Fruit fly (Drosophila melanogaster): ENCODE data around the gene CG42394.

CG42394 gene

dm6 chr3R:10875515-10876434 lies 26.1 kb downstream of the CG42394 start, which contains the start of gene Sodh2 (continued):
- TF ChIP-seq CG7372 (GFP tag; IDR thresholded peaks at IDR 0.05) (peak; percentile 46; the same call in 1 of the 2 replicates), fd3F (GFP tag; optimal IDR thresholded peaks at IDR 0.05) (peak; percentile 48), Atf-2 (GFP tag; optimal IDR thresholded peaks at IDR 0.05) (peak; percentile 11), CG1792 (GFP tag; optimal IDR thresholded peaks at IDR 0.05) (peak; percentile 68), tup (GFP tag; optimal IDR thresholded peaks at IDR 0.05) (peak; percentile 27), CG2199 (GFP tag; IDR thresholded peaks at IDR 0.05) (no peak), C15 (GFP tag; IDR thresholded peaks at IDR 0.05) (no peak), slbo (GFP tag; IDR thresholded peaks at IDR 0.05) (peak; percentile 84), CG6175 (GFP tag; IDR thresholded peaks at IDR 0.05) (peak; percentile 65; the same call in 1 of the 3 replicates), unpg (GFP tag; optimal IDR thresholded peaks at IDR 0.05) (peak; percentile 75), MESR4 (GFP tag; optimal IDR thresholded peaks at IDR 0.05) (no peak), CG12659 (GFP tag; optimal IDR thresholded peaks at IDR 0.05) (peak; percentile 85), ap (GFP tag; IDR thresholded peaks at IDR 0.05) (peak; percentile 32; the same call in 1 of the 2 replicates), Dip2 (GFP tag; IDR thresholded peaks at IDR 0.05) (no peak), row (GFP tag; IDR thresholded peaks at IDR 0.05) (peak; percentile 80), corto (GFP tag; optimal IDR thresholded peaks at IDR 0.05) (peak; percentile 50), Hsf (GFP tag; optimal IDR thresholded peaks at IDR 0.05) (peak; percentile 67), CG8388 (GFP tag; optimal IDR thresholded peaks at IDR 0.05) (peak; percentile 51), CG6765 (GFP tag; optimal IDR thresholded peaks at IDR 0.05) (peak; percentile 86), Mes4 (GFP tag; optimal IDR thresholded peaks at IDR 0.05) (peak; percentile 17), sr (GFP tag; IDR thresholded peaks at IDR 0.05) (peak; percentile 90), ttk (GFP tag; IDR thresholded peaks at IDR 0.05) (no peak), Bgb (GFP tag; IDR thresholded peaks at IDR 0.05; ENCODE audit: partially characterized antibody) (no peak), Eip74EF (GFP tag; optimal IDR thresholded peaks at IDR 0.05) (peak in 1 of 2 experiments; percentile 81), oc (tag; optimal IDR thresholded peaks at IDR 0.05) (peak; percentile 42), CrebB (tag; optimal IDR thresholded peaks at IDR 0.05) (peak; percentile 78), grn (GFP tag; optimal IDR thresholded peaks at IDR 0.05) (peak; percentile 30), CG5180 (GFP tag; optimal IDR thresholded peaks at IDR 0.05) (peak; percentile 68), BEAF-32 (GFP tag; optimal IDR thresholded peaks at IDR 0.05) (no peak), Optix (GFP tag; IDR thresholded peaks at IDR 0.05) (peak; percentile 47; the same call in 1 of the 3 replicates), CG33557 (GFP tag; optimal IDR thresholded peaks at IDR 0.05) (peak; percentile 35), CG2712 (tag; optimal IDR thresholded peaks at IDR 0.05) (peak; percentile 85), unc-4 (GFP tag; IDR thresholded peaks at IDR 0.05; ENCODE audit: partially characterized antibody) (0 out of 2 replicates have a peak, but pooled peaks have one; percentile 15), CG8281 (tag; optimal IDR thresholded peaks at IDR 0.05) (peak; percentile 27), Stat92E (GFP tag; optimal IDR thresholded peaks at IDR 0.05) (no peak), slp2 (GFP tag; optimal IDR thresholded peaks at IDR 0.05) (peak; percentile 27), CG15011 (GFP tag; optimal IDR thresholded peaks at IDR 0.05) (peak; percentile 39), CG30403 (GFP tag; optimal IDR thresholded peaks at IDR 0.05) (peak; percentile 61), CG15514 (GFP tag; optimal IDR thresholded peaks at IDR 0.05) (peak; percentile 85), ato (GFP tag; IDR thresholded peaks at IDR 0.05; ENCODE audit: partially characterized antibody) (no peak), Max (GFP tag; optimal IDR thresholded peaks at IDR 0.05) (peak; percentile 42), CG10431 (GFP tag; optimal IDR thresholded peaks at IDR 0.05) (peak; percentile 42), D19B (GFP tag; optimal IDR thresholded peaks at IDR 0.05) (peak; percentile 59), dm (GFP tag; optimal IDR thresholded peaks at IDR 0.05) (no peak), caup (GFP tag; optimal IDR thresholded peaks at IDR 0.05; ENCODE audit: severe bottlenecking) (peak; percentile 91), CG17328 (GFP tag; IDR thresholded peaks at IDR 0.05) (peak; percentile 50; the same call in 1 of the 2 replicates), CG11247 (GFP tag; IDR thresholded peaks at IDR 0.05) (peak; percentile 82)

All from whole organism, embryonic.